Fruit fly (Drosophila melanogaster): ENCODE measurements around the gene CG13004.

The CG13004 gene

dm6 chrX:16783743-16784142, 51.6 kb downstream of the CG13004 start, which contains the start of gene mRpL22 (continued):
- TF ChIP-seq Drgx (GFP tag; IDR thresholded peaks at IDR 0.05) (no peak), Vsx1 (GFP tag; optimal IDR thresholded peaks at IDR 0.05) (no peak), CG13287 (GFP tag; IDR thresholded peaks at IDR 0.05; ENCODE audit: partially characterized antibody) (0 out of 2 replicates have a peak, but pooled peaks have one; percentile 17), Ada2b (GFP tag; IDR thresholded peaks at IDR 0.05) (no peak), CG6791 (GFP tag; IDR thresholded peaks at IDR 0.05; ENCODE audit: partially characterized antibody) (no peak), Hr51 (GFP tag; optimal IDR thresholded peaks at IDR 0.05) (no peak), pita (GFP tag; optimal IDR thresholded peaks at IDR 0.05) (no peak), ap (GFP tag; IDR thresholded peaks at IDR 0.05) (no peak), CG10267 (tag; optimal IDR thresholded peaks at IDR 0.05) (peak; percentile 6), CG2889 (GFP tag; IDR thresholded peaks at IDR 0.05) (no peak), CrebB (tag; optimal IDR thresholded peaks at IDR 0.05) (peak; percentile 28), CG4328 (GFP tag; optimal IDR thresholded peaks at IDR 0.05) (no peak), gsb-n (tag; optimal IDR thresholded peaks at IDR 0.05) (no peak), CG3847 (GFP tag; IDR thresholded peaks at IDR 0.05) (peak; percentile 70), gcm (GFP tag; optimal IDR thresholded peaks at IDR 0.05) (no peak), CG15011 (GFP tag; optimal IDR thresholded peaks at IDR 0.05) (no peak), Trl (optimal IDR thresholded peaks at IDR 0.05) (no peak), Trl (GFP tag; optimal IDR thresholded peaks at IDR 0.05) (no peak), repo (GFP tag; optimal IDR thresholded peaks at IDR 0.05) (no peak), Dip3 (GFP tag; optimal IDR thresholded peaks at IDR 0.05) (no peak), Rx (GFP tag; IDR thresholded peaks at IDR 0.05) (no peak), dmrt99B (tag; optimal IDR thresholded peaks at IDR 0.05) (no peak), CG9876 (GFP tag; optimal IDR thresholded peaks at IDR 0.05) (no peak), CG13296 (GFP tag; optimal IDR thresholded peaks at IDR 0.05) (no peak), trh (GFP tag; optimal IDR thresholded peaks at IDR 0.05) (no peak), CG2120 (GFP tag; optimal IDR thresholded peaks at IDR 0.05) (no peak), phol (tag; optimal IDR thresholded peaks at IDR 0.05) (no peak), lbe (GFP tag; optimal IDR thresholded peaks at IDR 0.05) (no peak), HmgZ (tag; optimal IDR thresholded peaks at IDR 0.05) (no peak), jigr1 (GFP tag; IDR thresholded peaks at IDR 0.05) (no peak), CG6854 (GFP tag; optimal IDR thresholded peaks at IDR 0.05) (no peak), Doc3 (GFP tag; IDR thresholded peaks at IDR 0.05; ENCODE audit: partially characterized antibody) (no peak), MTF-1 (GFP tag; optimal IDR thresholded peaks at IDR 0.05; ENCODE audit: borderline replicate concordance) (no peak), shn (GFP tag; optimal IDR thresholded peaks at IDR 0.05) (no peak), slbo (GFP tag; IDR thresholded peaks at IDR 0.05) (peak; percentile 25; the same call in 1 of the 2 replicates), CG16813 (GFP tag; IDR thresholded peaks at IDR 0.05; ENCODE audit: partially characterized antibody) (peak; percentile 38; the same call in 1 of the 3 replicates), CG31224 (GFP tag; IDR thresholded peaks at IDR 0.05) (no peak), NC2β (GFP tag; optimal IDR thresholded peaks at IDR 0.05) (no peak), crp (GFP tag; optimal IDR thresholded peaks at IDR 0.05) (peak in 1 of 2 experiments; percentile 77), Gug (GFP tag; IDR thresholded peaks at IDR 0.05) (no peak), Dp (GFP tag; optimal IDR thresholded peaks at IDR 0.05) (peak; percentile 76), CG17186 (GFP tag; optimal IDR thresholded peaks at IDR 0.05) (no peak), usp (GFP tag; optimal IDR thresholded peaks at IDR 0.05) (no peak), ATbp (GFP tag; optimal IDR thresholded peaks at IDR 0.05) (no peak), Dfd (GFP tag; optimal IDR thresholded peaks at IDR 0.05) (no peak), Taf1 (GFP tag; IDR thresholded peaks at IDR 0.05) (no peak), CG14050 (GFP tag; IDR thresholded peaks at IDR 0.05) (no peak), CG6813 (GFP tag; optimal IDR thresholded peaks at IDR 0.05) (no peak), cg (GFP tag; optimal IDR thresholded peaks at IDR 0.05) (no peak), CG8478 (optimal IDR thresholded peaks at IDR 0.05) (no peak), lola (GFP tag; optimal IDR thresholded peaks at IDR 0.05) (no peak)

Measured in whole organism, embryonic.